Fruit fly (Drosophila melanogaster): ENCODE data around the gene CG12985.

The CG12985 gene

dm6 chrX:17836420-17836932, 47.0 kb upstream of the CG12985 start:
- TF ChIP-seq Sox102F (GFP tag; optimal IDR thresholded peaks at IDR 0.05) (peak; percentile 6), Drgx (GFP tag; IDR thresholded peaks at IDR 0.05) (0 out of 2 replicates have a peak, but pooled peaks have one; percentile 9), sima (GFP tag; optimal IDR thresholded peaks at IDR 0.05) (no peak), CG2678 (tag; optimal IDR thresholded peaks at IDR 0.05) (no peak), zf30C (GFP tag; optimal IDR thresholded peaks at IDR 0.05) (peak; percentile 42), sens (GFP tag) (peak; percentile 3), CG11398 (GFP tag; optimal IDR thresholded peaks at IDR 0.05) (no peak), vvl (GFP tag; IDR thresholded peaks at IDR 0.05) (peak; percentile 72), CG1529 (GFP tag; optimal IDR thresholded peaks at IDR 0.05) (no peak)

dm6 chrX:17841923-17842322, 41.6 kb upstream of the CG12985 start, which contains the start of gene Taf9:
TSS of gene Taf9 (plus strand) at chrX:17842161.
- TF ChIP-seq lola (GFP tag; optimal IDR thresholded peaks at IDR 0.05), result no peak
- TF ChIP-seq B-H2 (GFP tag; optimal IDR thresholded peaks at IDR 0.05), result peak; percentile 3
- TF ChIP-seq Dref (GFP tag; IDR thresholded peaks at IDR 0.05), result peak; percentile 95
- TF ChIP-seq stwl (tag; optimal IDR thresholded peaks at IDR 0.05), result peak; percentile 49
- TF ChIP-seq Bgb (GFP tag; IDR thresholded peaks at IDR 0.05; ENCODE audit: partially characterized antibody), result peak; percentile 95
- no peak for TF ChIP-seq Six4 (GFP tag; optimal IDR thresholded peaks at IDR 0.05)
- TF ChIP-seq exex (tag; optimal IDR thresholded peaks at IDR 0.05), result no peak
- TF ChIP-seq Stat92E (GFP tag; optimal IDR thresholded peaks at IDR 0.05), result peak in 1 of 3 experiments; percentile 0
- TF ChIP-seq sna (GFP tag; IDR thresholded peaks at IDR 0.05; ENCODE audit: partially characterized antibody), result peak; percentile 85
- peak; percentile 76 for TF ChIP-seq CG2129 (GFP tag; IDR thresholded peaks at IDR 0.05; ENCODE audit: partially characterized antibody)
- peak; percentile 92 for TF ChIP-seq amos (GFP tag; IDR thresholded peaks at IDR 0.05; ENCODE audit: partially characterized antibody)
- no peak for TF ChIP-seq twi (tag; optimal IDR thresholded peaks at IDR 0.05)
- TF ChIP-seq gsb (GFP tag; IDR thresholded peaks at IDR 0.05), result no peak
- peak; percentile 31 for TF ChIP-seq CG15514 (GFP tag; optimal IDR thresholded peaks at IDR 0.05)
- no peak for TF ChIP-seq Kr (GFP tag; optimal IDR thresholded peaks at IDR 0.05)
- TF ChIP-seq lab (GFP tag; optimal IDR thresholded peaks at IDR 0.05), result no peak
- TF ChIP-seq MESR4 (GFP tag; optimal IDR thresholded peaks at IDR 0.05), result peak; percentile 43
- no peak for TF ChIP-seq vfl (GFP tag; optimal IDR thresholded peaks at IDR 0.05)
- TF ChIP-seq CG6272 (GFP tag; IDR thresholded peaks at IDR 0.05), result no peak
- peak in 1 of 2 experiments; percentile 20 for TF ChIP-seq Pdp1 (GFP tag; optimal IDR thresholded peaks at IDR 0.05)
- no peak for TF ChIP-seq croc (GFP tag; conservative IDR thresholded peaks at IDR 0.05)
- TF ChIP-seq YL-1 (GFP tag; optimal IDR thresholded peaks at IDR 0.05), result peak; percentile 4
- no peak for TF ChIP-seq grn (GFP tag; optimal IDR thresholded peaks at IDR 0.05)
- TF ChIP-seq Opbp (GFP tag; IDR thresholded peaks at IDR 0.05; ENCODE audit: partially characterized antibody), result peak; percentile 90
- TF ChIP-seq sob (GFP tag; IDR thresholded peaks at IDR 0.05), result no peak
- peak; percentile 91 for TF ChIP-seq zen2 (GFP tag; IDR thresholded peaks at IDR 0.05; ENCODE audit: partially characterized antibody)
- no peak for TF ChIP-seq sima (GFP tag; optimal IDR thresholded peaks at IDR 0.05)
- peak; percentile 82 for TF ChIP-seq MBD-R2 (GFP tag; IDR thresholded peaks at IDR 0.05)
- no peak for TF ChIP-seq CG16779 (GFP tag; IDR thresholded peaks at IDR 0.05)
- no peak for TF ChIP-seq NK7.1 (GFP tag; optimal IDR thresholded peaks at IDR 0.05)
- TF ChIP-seq knrl (GFP tag; IDR thresholded peaks at IDR 0.05; ENCODE audit: partially characterized antibody), result peak; percentile 81
- TF ChIP-seq lmd (GFP tag; IDR thresholded peaks at IDR 0.05), result peak; percentile 13; the same call in 1 of the 2 replicates
- peak; percentile 85 for TF ChIP-seq Dll (GFP tag; IDR thresholded peaks at IDR 0.05; ENCODE audit: partially characterized antibody)
- TF ChIP-seq unc-4 (GFP tag; IDR thresholded peaks at IDR 0.05; ENCODE audit: partially characterized antibody), result peak; percentile 89
- no peak for TF ChIP-seq Oli (tag; optimal IDR thresholded peaks at IDR 0.05)
- TF ChIP-seq CG17186 (GFP tag; optimal IDR thresholded peaks at IDR 0.05), result no peak
- TF ChIP-seq slbo (GFP tag; IDR thresholded peaks at IDR 0.05), result peak; percentile 47; the same call in 1 of the 2 replicates
- peak; percentile 91 for TF ChIP-seq bbx (GFP tag; IDR thresholded peaks at IDR 0.05; ENCODE audit: partially characterized antibody)
- TF ChIP-seq HHEX (GFP tag; optimal IDR thresholded peaks at IDR 0.05), result no peak

All from whole organism, embryonic.